Worm (Caenorhabditis elegans): Measurements from ENCODE around the gene C02B8.6.

Gene C02B8.6

ce11 chrX:8120281-8120680, 15.8 kb downstream of the C02B8.6 start:
- TF ChIP-seq snpc-4 (GFP tag; optimal IDR thresholded peaks at IDR 0.05) (no peak), snpc-4 (tag; optimal IDR thresholded peaks at IDR 0.05) (no peak), unc-130 (GFP tag; optimal IDR thresholded peaks at IDR 0.05) (no peak), madf-8 (GFP tag; conservative IDR thresholded peaks at IDR 0.05) (no peak), ceh-79 (tag; optimal IDR thresholded peaks at IDR 0.05) (no peak), Y56A3A.18 (GFP tag; IDR thresholded peaks at IDR 0.05) (no peak), tlf-1 (GFP tag; optimal IDR thresholded peaks at IDR 0.05) (no peak), nfyb-1 (GFP tag; IDR thresholded peaks at IDR 0.05) (no peak), let-607 (tag; optimal IDR thresholded peaks at IDR 0.05) (no peak), ztf-6 (GFP tag; IDR thresholded peaks at IDR 0.05) (no peak), B0035.1 (tag; optimal IDR thresholded peaks at IDR 0.05) (no peak), madf-3 (GFP tag; IDR thresholded peaks at IDR 0.05) (no peak), rec-8 (tag; optimal IDR thresholded peaks at IDR 0.05) (no peak), sdz-38 (tag; optimal IDR thresholded peaks at IDR 0.05) (no peak), die-1 (tag; optimal IDR thresholded peaks at IDR 0.05) (no peak)

DNA sequence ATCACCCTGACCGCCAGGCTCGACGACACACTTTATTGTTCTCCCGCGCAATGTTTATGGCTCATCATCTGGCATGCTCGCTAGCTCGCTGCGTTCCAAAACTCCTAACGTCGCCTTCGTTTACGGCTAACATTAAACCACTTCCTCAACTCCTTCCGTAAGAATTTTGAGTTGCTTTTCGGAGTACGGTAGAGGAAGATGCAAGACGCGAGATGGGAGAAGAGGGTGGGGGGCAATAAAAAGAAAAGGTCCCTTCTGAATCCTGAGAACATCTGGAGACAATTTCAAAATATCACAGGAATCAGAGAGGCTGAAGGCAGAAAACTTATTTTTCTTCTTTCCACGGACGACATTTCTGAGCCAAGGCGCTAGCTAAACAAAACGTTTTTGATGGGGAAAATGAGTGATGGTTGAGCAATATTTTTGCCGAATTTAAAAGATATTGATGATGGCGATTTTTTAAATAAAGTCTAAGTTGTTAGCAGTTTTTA, 18.3 kb downstream of the C02B8.6 start:
- TF ChIP-seq F23B12.7 (tag; optimal IDR thresholded peaks at IDR 0.05; ENCODE audit: insufficient read depth) (no peak), nhr-90 (tag; optimal IDR thresholded peaks at IDR 0.05) (no peak), madf-3 (GFP tag; IDR thresholded peaks at IDR 0.05) (no peak), F55B11.4 (tag; optimal IDR thresholded peaks at IDR 0.05; ENCODE audit: borderline replicate concordance, insufficient read depth) (no peak)

DNA sequence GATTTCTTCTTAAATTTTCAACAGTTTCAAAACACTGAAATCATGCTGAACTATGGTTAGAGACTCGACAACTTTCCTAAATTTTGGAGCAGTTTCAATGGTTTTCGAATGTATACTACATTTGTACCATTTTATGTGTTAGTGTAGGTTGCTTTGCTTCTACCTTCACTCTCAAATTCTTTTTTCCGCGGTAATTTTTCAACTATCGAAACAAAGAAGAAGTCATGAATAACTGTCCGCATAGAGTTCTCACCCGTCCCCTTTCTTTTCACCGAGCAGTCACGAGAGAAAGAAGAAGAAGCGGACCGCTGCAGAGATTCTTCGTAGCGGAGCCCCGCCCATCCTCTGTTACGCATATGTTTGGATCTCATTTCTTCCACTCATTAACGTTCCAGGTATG, 20.0 kb downstream of the C02B8.6 start, which contains the start of gene hlh-8:
Gene hlh-8 (plus strand): TSS at position 301 of the 400 bp plus-strand sequence.
- no peak for TF ChIP-seq madf-6 (GFP tag; IDR thresholded peaks at IDR 0.05)
- TF ChIP-seq madf-3 (GFP tag; IDR thresholded peaks at IDR 0.05) = no peak
- TF ChIP-seq nfya-1 (tag; optimal IDR thresholded peaks at IDR 0.05; ENCODE audit: borderline replicate concordance, insufficient read depth) = no peak
- no peak for TF ChIP-seq unc-62 (GFP tag; optimal IDR thresholded peaks at IDR 0.05)
- TF ChIP-seq akir-1 (GFP tag; optimal IDR thresholded peaks at IDR 0.05) = no peak
- no peak for TF ChIP-seq nfya-2 (GFP tag; IDR thresholded peaks at IDR 0.05)
- TF ChIP-seq athp-1 (tag; optimal IDR thresholded peaks at IDR 0.05) = no peak
- no peak for TF ChIP-seq hlh-26 (GFP tag; conservative IDR thresholded peaks at IDR 0.05)
- no peak for TF ChIP-seq nhr-27 (tag; optimal IDR thresholded peaks at IDR 0.05)
- no peak for TF ChIP-seq aptf-2 (GFP tag; conservative IDR thresholded peaks at IDR 0.05)
- TF ChIP-seq K12H6.12 (tag; optimal IDR thresholded peaks at IDR 0.05) = no peak
- no peak for TF ChIP-seq B0261.1 (tag; optimal IDR thresholded peaks at IDR 0.05)
- TF ChIP-seq ceh-100 (GFP tag; IDR thresholded peaks at IDR 0.05) = no peak
- TF ChIP-seq rcor-1 (GFP tag; IDR thresholded peaks at IDR 0.05) = no peak

DNA sequence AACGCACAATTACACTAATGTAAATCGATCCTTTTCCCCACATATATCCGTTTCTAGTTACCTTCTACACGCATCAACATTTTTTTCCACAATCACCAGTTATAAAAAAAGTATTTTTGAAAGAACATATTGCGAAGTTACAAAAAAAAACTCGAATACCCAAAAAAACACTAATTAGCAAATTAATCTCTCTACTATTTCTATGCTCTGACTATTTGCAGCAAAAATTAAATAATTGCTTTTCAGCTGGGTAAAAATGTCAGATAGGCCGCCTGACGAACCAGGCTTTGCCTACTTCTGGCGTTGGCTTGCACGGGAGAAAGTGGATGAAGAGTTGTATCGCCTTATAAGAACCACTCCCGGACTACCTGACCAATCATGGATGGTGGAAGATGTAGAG, 25.9 kb downstream of the C02B8.6 start, which contains the start of gene K07E3.1:
Gene K07E3.1 (plus strand): TSS at position 247 of the 400 bp plus-strand sequence.
- peak; percentile 9 for TF ChIP-seq akir-1 (GFP tag; optimal IDR thresholded peaks at IDR 0.05)
- TF ChIP-seq lsl-1 (GFP tag; optimal IDR thresholded peaks at IDR 0.05) = no peak
- no peak for TF ChIP-seq F55B11.4 (tag; optimal IDR thresholded peaks at IDR 0.05; ENCODE audit: borderline replicate concordance, insufficient read depth)
- TF ChIP-seq K12H6.12 (tag; optimal IDR thresholded peaks at IDR 0.05) = no peak
